Worm (Caenorhabditis elegans): ENCODE data around the gene C06A6.7.

DNA sequence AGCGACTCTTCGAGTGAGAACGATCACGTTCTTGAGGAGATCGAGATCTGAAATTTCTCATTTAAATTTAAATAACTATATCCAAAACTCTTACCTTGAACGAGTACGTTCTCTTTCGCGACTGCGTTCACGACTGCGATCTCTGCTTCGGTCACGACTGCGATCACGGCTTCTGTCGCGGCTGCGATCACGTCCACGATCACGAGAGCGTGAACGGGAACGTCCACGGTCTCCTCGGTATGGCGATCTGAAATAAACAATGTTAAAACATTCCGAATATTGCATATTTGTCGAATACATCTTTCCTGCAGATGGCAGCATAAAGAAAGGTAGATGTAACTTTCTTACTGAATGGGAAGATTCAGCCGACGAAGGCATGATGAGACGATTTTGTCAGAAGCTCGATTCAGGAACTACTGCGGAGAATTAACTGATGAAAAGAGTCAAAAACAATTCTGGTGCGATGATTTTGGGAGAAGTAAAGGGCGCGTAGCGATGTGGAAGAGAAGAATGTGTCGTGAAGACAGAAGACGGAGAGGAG, 48.1 kb downstream of the C06A6.7 start:
- TF ChIP-seq zag-1 (tag; optimal IDR thresholded peaks at IDR 0.05) (no peak), nhr-237 (tag; optimal IDR thresholded peaks at IDR 0.05) (no peak), ama-1 (optimal IDR thresholded peaks at IDR 0.05) (no peak), unc-39 (tag; optimal IDR thresholded peaks at IDR 0.05) (no peak), alr-1 (tag; optimal IDR thresholded peaks at IDR 0.05) (no peak)

All from whole organism, L2 larva.